Worm (Caenorhabditis elegans) whole organism, L2 larva: ENCODE results near the gene dpy-30.

Experiments
- C34F6.9 ChIP-seq: fragments of 150-350 bp; optimal IDR thresholded peaks from 2 replicates; lab custom pipeline; 2014; ENCODE audit warnings: missing biosample characterization, missing genetic modification characterization
- F13H6.1 ChIP-seq: sonication (generic microtip); optimal IDR thresholded peaks from 2 replicates; lab custom pipeline; 2016; ENCODE audit warnings: missing genetic modification characterization, missing compliant biosample characterization
- Y55F3AM.14 ChIP-seq: fragments of 200-800 bp; sonication (Bioruptor generic); optimal IDR thresholded peaks from 2 replicates; lab custom pipeline; 2018; ENCODE audit warnings: mild to moderate bottlenecking, missing genetic modification characterization, missing compliant biosample characterization
- ZK546.5 ChIP-seq: sonication (generic microtip); optimal IDR thresholded peaks from 2 replicates; lab custom pipeline; 2017; ENCODE audit warnings: missing biosample characterization, missing genetic modification characterization
- aly-2 ChIP-seq: fragments of 150-350 bp; optimal IDR thresholded peaks from 2 replicates; lab custom pipeline; 2014; ENCODE audit warnings: missing biosample characterization, missing genetic modification characterization
- ceh-16 ChIP-seq: fragments of 150-350 bp; optimal IDR thresholded peaks from 2 replicates; lab custom pipeline; 2014; ENCODE audit warnings: missing biosample characterization, missing genetic modification characterization
- ceh-82 ChIP-seq: fragments of 150-350 bp; optimal IDR thresholded peaks from 2 replicates; lab custom pipeline; 2014; ENCODE audit warnings: missing biosample characterization, missing genetic modification characterization
- crh-2 ChIP-seq: sonication (generic microtip); optimal IDR thresholded peaks from 2 replicates; lab custom pipeline; 2017; ENCODE audit warnings: missing biosample characterization, missing genetic modification characterization
- dmd-4 ChIP-seq: sonication (generic microtip); optimal IDR thresholded peaks from 2 replicates; lab custom pipeline; 2017; ENCODE audit warnings: missing biosample characterization, missing genetic modification characterization
- egl-27 ChIP-seq: sonication (generic microtip); optimal IDR thresholded peaks from 3 replicates; lab custom pipeline; 2017; ENCODE audit warnings: missing biosample characterization, missing genetic modification reagents, missing genetic modification characterization
- elt-1 ChIP-seq: fragments of 150-350 bp; optimal IDR thresholded peaks from 2 replicates; lab custom pipeline; 2014; ENCODE audit warnings: missing biosample characterization, missing genetic modification characterization
- fos-1 ChIP-seq: fragments of 150-350 bp; optimal IDR thresholded peaks from 2 replicates; lab custom pipeline; 2014; ENCODE audit warnings: missing biosample characterization, missing genetic modification characterization
- gmeb-1 ChIP-seq: fragments of 150-350 bp; optimal IDR thresholded peaks from 2 replicates; lab custom pipeline; 2014; ENCODE audit warnings: missing biosample characterization, missing genetic modification characterization
- lin-13 ChIP-seq: fragments of 150-350 bp; optimal IDR thresholded peaks from 2 replicates; lab custom pipeline; 2014; ENCODE audit warnings: missing biosample characterization, missing genetic modification reagents, missing genetic modification characterization
- lin-39 ChIP-seq: fragments of 150-350 bp; optimal IDR thresholded peaks from 2 replicates; lab custom pipeline; 2014; ENCODE audit warnings: missing biosample characterization, missing genetic modification reagents, missing genetic modification characterization
- nhr-12 ChIP-seq: fragments of 150-350 bp; optimal IDR thresholded peaks from 2 replicates; lab custom pipeline; 2014; ENCODE audit warnings: missing biosample characterization, missing genetic modification characterization
- nhr-129 ChIP-seq: fragments of 150-350 bp; optimal IDR thresholded peaks from 2 replicates; lab custom pipeline; 2014; ENCODE audit warnings: missing biosample characterization, missing genetic modification characterization
- nhr-23 ChIP-seq: fragments of 150-350 bp; optimal IDR thresholded peaks from 2 replicates; lab custom pipeline; 2014; ENCODE audit warnings: missing biosample characterization, missing genetic modification reagents, missing genetic modification characterization
- nhr-237 ChIP-seq: fragments of 150-350 bp; optimal IDR thresholded peaks from 2 replicates; lab custom pipeline; 2014; ENCODE audit warnings: missing biosample characterization, missing genetic modification characterization
- nhr-25 ChIP-seq: fragments of 150-350 bp; sonication (generic microtip); optimal IDR thresholded peaks from 3 replicates; lab custom pipeline; 2014; ENCODE audit warnings: missing biosample characterization, missing genetic modification characterization
- nhr-77 ChIP-seq: fragments of 150-350 bp; optimal IDR thresholded peaks from 2 replicates; lab custom pipeline; 2014; ENCODE audit warnings: missing biosample characterization, missing genetic modification characterization
- peb-1 ChIP-seq: fragments of 150-350 bp; optimal IDR thresholded peaks from 2 replicates; lab custom pipeline; 2014; ENCODE audit warnings: missing biosample characterization, missing genetic modification characterization
- skn-1 ChIP-seq: sonication (generic microtip); optimal IDR thresholded peaks from 2 replicates; lab custom pipeline; 2017; ENCODE audit warnings: missing biosample characterization, missing genetic modification characterization
- sma-3 ChIP-seq: sonication (generic microtip); optimal IDR thresholded peaks from 2 replicates; lab custom pipeline; 2016; ENCODE audit warnings: missing genetic modification reagents, missing genetic modification characterization, missing compliant biosample characterization
- sma-9 ChIP-seq, 2 experiments: fragments of 150-350 bp in 1 of 2; sonication (generic microtip) in 1 of 2; optimal IDR thresholded peaks; 2 replicates each; lab custom pipeline; 2014 to 2016; ENCODE audit warnings: missing genetic modification characterization in 2 of 2, mild to moderate bottlenecking in 1 of 2, missing biosample characterization in 1 of 2, missing compliant biosample characterization in 1 of 2, missing genetic modification reagents in 1 of 2, moderate library complexity in 1 of 2
- snpc-4 ChIP-seq: fragments of 150-350 bp; optimal IDR thresholded peaks from 2 replicates; lab custom pipeline; 2014; ENCODE audit warnings: missing biosample characterization, missing genetic modification characterization
- unc-55 ChIP-seq: fragments of 150-350 bp; sonication (generic microtip); optimal IDR thresholded peaks from 3 replicates; lab custom pipeline; 2014; ENCODE audit warnings: missing biosample characterization, missing genetic modification reagents, missing genetic modification characterization
- unc-62 ChIP-seq: fragments of 150-350 bp; optimal IDR thresholded peaks from 2 replicates; lab custom pipeline; 2014; ENCODE audit warnings: missing biosample characterization, missing genetic modification reagents, missing genetic modification characterization
- zag-1 ChIP-seq: fragments of 150-350 bp; optimal IDR thresholded peaks from 2 replicates; lab custom pipeline; 2014; ENCODE audit warnings: missing biosample characterization, missing genetic modification characterization
- ztf-1 ChIP-seq: fragments of 200-800 bp; sonication (Bioruptor generic); conservative IDR thresholded peaks from 2 replicates; pipeline ENCODE4 v1.3.6; 2022; ENCODE audit warnings: missing genetic modification characterization, missing compliant biosample characterization
- ztf-11 ChIP-seq: sonication (generic microtip); optimal IDR thresholded peaks from 2 replicates; lab custom pipeline; 2017; ENCODE audit warnings: missing biosample characterization, missing genetic modification characterization
- ztf-4 ChIP-seq: fragments of 150-350 bp; optimal IDR thresholded peaks from 2 replicates; lab custom pipeline; 2014; ENCODE audit warnings: missing biosample characterization, missing genetic modification characterization

Gene dpy-30

DNA sequence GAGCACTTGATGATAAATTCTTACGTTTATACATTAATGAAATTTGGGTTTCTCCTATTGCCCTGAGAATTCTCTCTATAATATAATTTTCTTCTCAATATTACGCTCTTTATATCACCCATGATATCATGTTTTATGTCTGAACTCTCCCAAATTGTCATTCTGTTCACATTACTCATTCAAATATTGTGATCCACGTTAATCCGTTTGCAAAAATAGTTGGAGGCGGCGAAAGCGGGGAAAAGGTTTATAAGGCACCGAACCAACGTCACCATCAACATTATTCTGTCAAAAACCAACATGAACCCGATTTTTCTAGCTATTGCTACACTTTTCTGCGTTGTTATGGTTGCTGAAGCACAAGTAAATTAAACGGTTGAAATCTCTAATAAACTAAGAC, 38.5 kb upstream of the dpy-30 start, which contains the start of gene C27A7.8:
Gene C27A7.8 (plus strand): TSS at position 301 of the 400 bp plus-strand sequence.
- TF ChIP-seq sma-9 (GFP tag; optimal IDR thresholded peaks at IDR 0.05; lab: Kevin White, UChicago) (no peak), sma-9 (tag; optimal IDR thresholded peaks at IDR 0.05; lab: Kevin White, UChicago) (no peak), skn-1 (no peak), snpc-4 (tag; lab: Kevin White, UChicago) (no peak), elt-1 (tag; lab: Kevin White, UChicago) (no peak)

DNA sequence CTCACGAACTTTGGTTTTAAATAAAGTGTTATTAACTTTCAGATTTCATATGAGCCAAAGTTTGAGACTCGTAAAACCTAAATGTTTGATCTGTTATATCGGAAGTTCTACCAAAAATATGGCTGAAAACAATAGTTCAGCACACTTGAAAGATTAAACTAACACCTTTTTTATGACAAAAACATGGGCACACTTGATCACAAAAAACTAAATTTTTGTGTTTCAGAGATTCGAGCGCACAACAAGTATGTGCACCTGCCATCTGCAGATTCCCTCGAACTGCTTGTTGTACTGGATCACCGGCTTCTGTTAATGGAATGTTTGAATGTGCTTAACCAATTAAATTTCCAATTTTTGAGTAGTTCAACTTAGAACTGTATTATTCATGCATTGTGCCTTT, 37.5 kb upstream of the dpy-30 start:
- no peak for TF ChIP-seq crh-2 (tag; lab: Kevin White, UChicago)

DNA sequence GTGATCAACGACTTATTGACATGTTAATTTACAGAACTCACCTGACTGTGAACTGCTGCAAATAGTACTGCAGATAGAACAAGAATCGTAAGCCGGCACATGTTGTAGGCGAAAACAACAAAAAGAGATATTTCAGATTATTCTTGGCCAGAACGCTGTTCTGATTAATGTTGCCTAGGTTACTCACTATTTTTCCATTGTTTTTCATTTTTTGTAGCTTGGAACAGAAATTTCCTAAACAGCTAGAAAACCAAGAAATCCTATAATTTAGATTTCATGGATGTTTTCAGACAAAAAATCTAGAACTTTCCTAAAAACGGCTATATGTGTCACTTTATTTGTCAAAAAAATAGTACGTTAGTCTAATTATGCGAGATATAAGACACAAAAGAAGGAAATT, 36.8 kb upstream of the dpy-30 start, which contains the start of gene C27A7.9:
Gene C27A7.9 (minus strand): TSS at position 101 of the 400 bp plus-strand sequence.
- TF ChIP-seq ztf-11 (tag; lab: Kevin White, UChicago): no peak
- TF ChIP-seq nhr-129 (tag; lab: Kevin White, UChicago): no peak
- TF ChIP-seq aly-2 (tag; lab: Kevin White, UChicago): no peak
- TF ChIP-seq sma-3 (GFP tag; lab: Kevin White, UChicago): no peak
- TF ChIP-seq egl-27 (tag; lab: Kevin White, UChicago): no peak
- no peak for TF ChIP-seq peb-1 (tag; lab: Kevin White, UChicago)
- no peak for TF ChIP-seq skn-1
- TF ChIP-seq F13H6.1 (tag; lab: Kevin White, UChicago): no peak
- no peak for TF ChIP-seq ztf-1 (GFP tag; lab: Robert Waterston, UW)
- no peak for TF ChIP-seq lin-39 (tag; lab: Kevin White, UChicago)

DNA sequence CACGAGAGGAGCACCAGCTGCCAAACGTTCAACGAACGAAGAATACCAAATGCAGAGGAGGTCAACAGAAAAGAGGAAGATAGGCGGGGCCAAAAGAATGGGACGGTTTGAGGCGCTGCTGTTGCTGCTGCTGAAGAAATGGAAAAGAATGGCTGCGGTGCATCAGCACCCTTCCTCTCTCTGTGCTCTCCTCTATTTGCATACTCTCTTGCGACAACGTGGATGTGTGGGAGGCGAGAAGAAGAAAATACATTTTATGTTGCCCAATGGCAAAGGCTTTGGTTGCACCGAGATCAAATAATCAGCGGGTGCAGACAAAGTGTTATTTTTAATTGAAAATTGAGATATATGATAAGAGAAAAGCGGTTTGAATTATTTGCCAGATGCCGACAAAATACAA, 32.9 kb upstream of the dpy-30 start:
- TF ChIP-seq fos-1 (tag; lab: Kevin White, UChicago) (no peak), sma-9 (GFP tag; optimal IDR thresholded peaks at IDR 0.05; lab: Kevin White, UChicago) (peak; percentile 92), sma-9 (tag; optimal IDR thresholded peaks at IDR 0.05; lab: Kevin White, UChicago) (no peak), nhr-237 (tag; lab: Kevin White, UChicago) (no peak), egl-27 (tag; lab: Kevin White, UChicago) (no peak), ztf-4 (tag; lab: Kevin White, UChicago) (no peak), nhr-25 (tag; lab: Kevin White, UChicago) (no peak), unc-55 (GFP tag; lab: Kevin White, UChicago) (no peak), zag-1 (tag; lab: Kevin White, UChicago) (no peak), nhr-77 (no peak), F13H6.1 (tag; lab: Kevin White, UChicago) (no peak), nhr-129 (tag; lab: Kevin White, UChicago) (peak; percentile 19)

DNA sequence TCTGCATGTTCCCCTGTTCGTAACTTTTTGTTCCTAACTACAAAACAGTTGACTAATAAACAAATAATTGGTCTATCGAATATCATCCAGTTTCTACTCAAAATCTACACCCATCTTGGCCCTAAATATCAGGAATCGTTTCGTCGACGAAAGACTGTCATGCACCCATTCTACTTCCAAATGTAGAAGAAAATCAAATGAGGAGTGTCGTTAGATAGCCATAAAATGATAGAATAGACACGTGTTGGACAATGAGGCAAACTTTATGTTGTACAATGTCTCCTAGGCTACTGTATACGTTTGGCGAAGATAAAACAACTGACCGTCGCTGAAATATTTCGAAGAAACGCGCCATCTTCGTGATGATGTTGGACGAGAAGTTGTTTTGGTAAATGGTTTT, 31.3 kb upstream of the dpy-30 start:
- TF ChIP-seq unc-62 (GFP tag; lab: Kevin White, UChicago): no peak
- TF ChIP-seq, all 48 proteins: peak for 0

DNA sequence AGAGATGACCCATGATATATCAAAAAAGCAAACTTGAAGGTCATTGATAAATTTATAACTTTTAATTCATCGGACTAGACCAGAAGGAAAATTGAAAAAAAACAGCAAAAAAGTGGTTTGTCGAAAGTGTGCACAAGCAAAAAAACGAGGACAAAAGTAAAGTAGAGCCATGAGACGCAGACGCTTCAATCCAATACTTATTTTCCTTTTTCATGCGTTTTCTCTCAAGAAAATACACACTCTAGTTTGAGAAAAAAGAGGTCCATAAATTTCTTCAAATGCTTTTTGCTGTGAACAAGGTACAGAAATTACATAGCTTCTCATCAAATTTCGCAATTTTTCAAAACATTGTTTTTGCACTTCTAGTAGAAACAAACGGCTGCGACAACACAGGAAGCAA, 30.2 kb upstream of the dpy-30 start:
- TF ChIP-seq C34F6.9 (peak; percentile 56), unc-55 (GFP tag; lab: Kevin White, UChicago) (peak; percentile 79), nhr-237 (tag; lab: Kevin White, UChicago) (no peak)

DNA sequence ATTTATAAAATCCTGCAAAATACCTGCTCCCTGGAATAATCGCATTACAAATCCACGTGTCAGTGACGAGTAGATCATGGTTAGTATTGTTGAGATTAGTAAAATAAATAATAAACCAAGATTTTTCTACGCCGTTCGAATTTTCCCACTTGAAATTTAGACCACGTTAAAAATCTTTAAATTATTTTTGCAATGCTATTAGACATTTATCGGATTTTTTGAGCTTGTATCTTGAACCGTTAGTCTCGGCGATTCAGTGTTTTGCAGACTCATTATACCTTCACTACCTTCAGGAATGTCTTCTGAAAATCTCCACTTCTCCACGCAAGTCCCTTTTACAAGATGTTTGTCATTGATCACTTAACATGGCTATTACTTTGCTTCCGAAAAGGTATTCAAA, 29.1 kb upstream of the dpy-30 start, which contains the start of gene C27A7.5:
Gene C27A7.5 (minus strand): TSS at position 101 of the 400 bp plus-strand sequence.
- TF ChIP-seq nhr-23 (tag; lab: Kevin White, UChicago) (no peak), ztf-1 (GFP tag; lab: Robert Waterston, UW) (no peak), ceh-16 (tag; lab: Kevin White, UChicago) (no peak), egl-27 (tag; lab: Kevin White, UChicago) (no peak), snpc-4 (tag; lab: Kevin White, UChicago) (no peak), nhr-237 (tag; lab: Kevin White, UChicago) (no peak), gmeb-1 (tag; lab: Kevin White, UChicago) (no peak), sma-3 (GFP tag; lab: Kevin White, UChicago) (no peak), F13H6.1 (tag; lab: Kevin White, UChicago) (no peak), lin-39 (tag; lab: Kevin White, UChicago) (no peak)

DNA sequence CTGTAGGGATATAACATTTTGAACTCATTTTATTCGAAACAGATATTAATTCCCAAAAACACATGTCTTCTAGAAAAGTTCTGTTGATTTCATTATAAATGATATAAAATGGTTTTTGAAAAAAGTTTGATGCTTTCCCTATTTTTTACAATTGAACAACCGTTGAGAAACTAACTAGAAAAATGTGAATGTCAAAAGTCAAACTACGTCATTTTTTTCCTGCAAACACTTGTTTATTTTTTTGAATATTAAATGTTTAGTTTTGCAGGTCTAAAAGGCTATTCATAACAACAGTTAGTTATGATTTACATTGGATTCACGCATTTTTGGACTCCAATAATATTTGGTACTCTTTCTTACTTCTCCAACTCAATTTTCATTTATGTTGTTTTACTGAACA, 28.4 kb upstream of the dpy-30 start, which contains the start of gene srj-4:
Gene srj-4 (plus strand): TSS at position 301 of the 400 bp plus-strand sequence.
- no peak for TF ChIP-seq dmd-4 (tag; lab: Kevin White, UChicago)
- TF ChIP-seq nhr-25 (tag; lab: Kevin White, UChicago): no peak
- no peak for TF ChIP-seq peb-1 (tag; lab: Kevin White, UChicago)
- no peak for TF ChIP-seq lin-13 (GFP tag; lab: Kevin White, UChicago)
- no peak for TF ChIP-seq ztf-11 (tag; lab: Kevin White, UChicago)
- TF ChIP-seq ceh-82: no peak
- no peak for TF ChIP-seq ztf-4 (tag; lab: Kevin White, UChicago)
- no peak for TF ChIP-seq unc-55 (GFP tag; lab: Kevin White, UChicago)
- TF ChIP-seq nhr-129 (tag; lab: Kevin White, UChicago): no peak
- no peak for TF ChIP-seq aly-2 (tag; lab: Kevin White, UChicago)
- TF ChIP-seq lin-39 (tag; lab: Kevin White, UChicago): no peak
- TF ChIP-seq ZK546.5 (tag; lab: Kevin White, UChicago): no peak
- no peak for TF ChIP-seq Y55F3AM.14 (GFP tag; lab: Kevin White, UChicago)
- no peak for TF ChIP-seq C34F6.9
- TF ChIP-seq egl-27 (tag; lab: Kevin White, UChicago): no peak
- no peak for TF ChIP-seq elt-1 (tag; lab: Kevin White, UChicago)
- no peak for TF ChIP-seq nhr-12
